Fruit fly (Drosophila melanogaster) Kc167 (cell line): Measurements from ENCODE around the gene NT1.

ENCODE experiments used
- Myc ChIP-seq: fragments of >200 bp; optimal IDR thresholded peaks from 2 replicates; lab custom pipeline; 2017; ENCODE audit warnings: missing external identifiers
- Sin3A ChIP-seq: fragments of >200 bp; optimal IDR thresholded peaks from 2 replicates; lab custom pipeline; 2018; ENCODE audit warnings: missing external identifiers
- h ChIP-seq: fragments of >200 bp; optimal IDR thresholded peaks from 3 replicates; lab custom pipeline; 2018; ENCODE audit warnings: missing external identifiers
- insv ChIP-seq: fragments of >200 bp; optimal IDR thresholded peaks from 3 replicates; lab custom pipeline; 2018; ENCODE audit warnings: missing external identifiers
- psq ChIP-seq: fragments of >200 bp; optimal IDR thresholded peaks from 2 replicates; lab custom pipeline; 2017; ENCODE audit warnings: missing external identifiers

DNA sequence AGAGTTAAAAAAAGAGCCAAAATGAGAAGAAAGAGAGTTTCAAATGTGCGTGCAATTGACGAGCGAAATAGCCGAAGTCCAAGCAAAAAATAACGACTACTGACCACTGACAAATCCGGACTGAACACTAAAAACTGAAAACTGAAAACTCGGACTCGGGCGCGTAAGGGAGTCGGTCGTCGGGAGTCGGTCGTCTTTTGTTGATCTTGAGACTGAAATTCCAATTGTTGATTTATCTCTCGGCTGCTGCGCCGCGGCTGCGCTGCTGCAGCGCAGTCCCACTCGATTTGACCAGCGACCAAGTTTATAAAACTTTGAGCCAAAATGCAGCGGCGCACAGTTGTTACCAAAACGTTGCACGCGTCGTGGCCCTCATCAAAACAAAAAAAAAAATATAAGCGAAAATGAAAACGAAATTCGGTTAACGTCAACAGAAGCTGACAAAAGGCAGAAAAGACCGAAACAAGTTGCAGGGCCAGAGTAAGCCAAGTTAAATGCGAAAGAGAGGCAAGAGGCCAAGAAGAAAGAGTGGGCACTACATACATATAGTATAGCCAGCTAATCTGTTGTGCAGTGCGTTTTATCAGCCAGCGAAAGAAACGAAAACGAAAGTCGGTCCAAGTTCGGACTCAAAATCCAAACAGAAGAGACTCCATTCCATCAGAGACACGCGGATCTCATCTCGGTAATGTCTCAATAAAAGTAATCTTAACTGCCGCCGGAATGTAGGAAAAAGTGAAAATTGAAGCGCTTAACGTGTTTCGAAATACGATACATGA, 24.8 kb upstream of the NT1 start, which contains the start of gene CG11353:
- TF ChIP-seq Sin3A (lab: Kevin White, UChicago): no peak
- no peak for TF ChIP-seq Myc (lab: Kevin White, UChicago)
- TF ChIP-seq psq: no peak
- TF ChIP-seq insv (lab: Kevin White, UChicago): no peak
- TF ChIP-seq h (lab: Kevin White, UChicago): no peak
